Fruit fly (Drosophila melanogaster): Measurements from ENCODE around the gene Jhbp3.

Gene Jhbp3

dm6 chr3R:4955152-4955551 is at the start of gene Jhbp3:
Gene Jhbp3 (minus strand): TSS chr3R:4955252.
- TF ChIP-seq OdsH (GFP tag; optimal IDR thresholded peaks at IDR 0.05) (no peak), Smox (GFP tag; optimal IDR thresholded peaks at IDR 0.05) (no peak), salr (GFP tag; optimal IDR thresholded peaks at IDR 0.05) (no peak), CG6163 (GFP tag; IDR thresholded peaks at IDR 0.05) (no peak)

dm6 chr3R:5000663-5001062 is 45.6 kb upstream of the Jhbp3 start:
- TF ChIP-seq ss (GFP tag; optimal IDR thresholded peaks at IDR 0.05) (no peak), fkh (GFP tag; optimal IDR thresholded peaks at IDR 0.05) (no peak), CG8319 (GFP tag; optimal IDR thresholded peaks at IDR 0.05) (no peak), CG6163 (GFP tag; IDR thresholded peaks at IDR 0.05) (no peak), CG15336 (GFP tag; IDR thresholded peaks at IDR 0.05) (no peak), Smox (GFP tag; optimal IDR thresholded peaks at IDR 0.05) (no peak), CG16779 (tag; optimal IDR thresholded peaks at IDR 0.05) (no peak), Lpt (GFP tag; optimal IDR thresholded peaks at IDR 0.05) (no peak), achi (GFP tag; optimal IDR thresholded peaks at IDR 0.05) (no peak), dsx (GFP tag; optimal IDR thresholded peaks at IDR 0.05; ENCODE audit: poor library complexity, severe bottlenecking) (no peak), CG11762 (GFP tag; optimal IDR thresholded peaks at IDR 0.05; ENCODE audit: insufficient read depth) (no peak), pdm3 (GFP tag; optimal IDR thresholded peaks at IDR 0.05) (no peak), CG6792 (GFP tag; optimal IDR thresholded peaks at IDR 0.05) (no peak), CG6276 (GFP tag; optimal IDR thresholded peaks at IDR 0.05) (no peak), Blimp-1 (GFP tag; optimal IDR thresholded peaks at IDR 0.05) (no peak), Eip75B (GFP tag; optimal IDR thresholded peaks at IDR 0.05) (no peak), acj6 (GFP tag; optimal IDR thresholded peaks at IDR 0.05) (no peak), CG1621 (tag; optimal IDR thresholded peaks at IDR 0.05) (no peak)

dm6 chr3R:4998739-4999138 is 43.7 kb upstream of the Jhbp3 start:
- TF ChIP-seq Ets21C (GFP tag; optimal IDR thresholded peaks at IDR 0.05) (no peak), Ets96B (tag; optimal IDR thresholded peaks at IDR 0.05) (no peak), CG3919 (GFP tag; optimal IDR thresholded peaks at IDR 0.05) (no peak), CG6276 (GFP tag; optimal IDR thresholded peaks at IDR 0.05) (no peak), CG6792 (GFP tag; optimal IDR thresholded peaks at IDR 0.05) (no peak)

dm6 chr3R:4997399-4998203 is 42.5 kb upstream of the Jhbp3 start:
- TF ChIP-seq CG4318 (GFP tag; optimal IDR thresholded peaks at IDR 0.05) (no peak), Ets21C (GFP tag; optimal IDR thresholded peaks at IDR 0.05) (peak; percentile 85), Sox102F (GFP tag; optimal IDR thresholded peaks at IDR 0.05) (peak; percentile 92), salr (GFP tag; optimal IDR thresholded peaks at IDR 0.05) (peak; percentile 17 to 23), achi (GFP tag; optimal IDR thresholded peaks at IDR 0.05) (peak; percentile 76), lz (GFP tag; optimal IDR thresholded peaks at IDR 0.05) (peak; percentile 92), CG6854 (GFP tag; optimal IDR thresholded peaks at IDR 0.05) (no peak), CG32006 (GFP tag; optimal IDR thresholded peaks at IDR 0.05) (peak; percentile 30), Ets96B (tag; optimal IDR thresholded peaks at IDR 0.05) (peak; percentile 68), topi (GFP tag; optimal IDR thresholded peaks at IDR 0.05) (peak; percentile 91), fd59A (GFP tag; optimal IDR thresholded peaks at IDR 0.05) (peak; percentile 49), svp (GFP tag) (peak; percentile 97), eg (GFP tag; IDR thresholded peaks at IDR 0.05) (peak; percentile 46; the same call in 2 of the 3 replicates), Sox14 (GFP tag; optimal IDR thresholded peaks at IDR 0.05) (peak; percentile 81), CG10631 (GFP tag; optimal IDR thresholded peaks at IDR 0.05) (peak; percentile 81), Met (GFP tag; optimal IDR thresholded peaks at IDR 0.05) (peak; percentile 90), CG16779 (tag; optimal IDR thresholded peaks at IDR 0.05) (no peak), CG34406 (GFP tag; optimal IDR thresholded peaks at IDR 0.05) (peak; percentile 83), Lpt (GFP tag; optimal IDR thresholded peaks at IDR 0.05) (no peak), CG6163 (GFP tag; IDR thresholded peaks at IDR 0.05) (peak; percentile 82), Eip78C (GFP tag) (peak; percentile 96), CG15336 (GFP tag; IDR thresholded peaks at IDR 0.05) (no peak; the same call in 1 of the 2 replicates), Hr38 (GFP tag; optimal IDR thresholded peaks at IDR 0.05) (no peak), cyc (GFP tag; optimal IDR thresholded peaks at IDR 0.05) (peak; percentile 90), fd85E (GFP tag; optimal IDR thresholded peaks at IDR 0.05) (peak; percentile 25), ss (GFP tag; optimal IDR thresholded peaks at IDR 0.05) (peak in 1 of 2 experiments; percentile 61), fkh (GFP tag; optimal IDR thresholded peaks at IDR 0.05) (no peak), CG3032 (tag; optimal IDR thresholded peaks at IDR 0.05) (peak; percentile 70), CG8632 (GFP tag; optimal IDR thresholded peaks at IDR 0.05) (peak; percentile 81), Hr4 (GFP tag; optimal IDR thresholded peaks at IDR 0.05) (peak; percentile 37), Gug (GFP tag; IDR thresholded peaks at IDR 0.05) (no peak)

All from whole organism, prepupa.